Worm (Caenorhabditis elegans): ENCODE data around the gene oac-48.

Gene oac-48

DNA sequence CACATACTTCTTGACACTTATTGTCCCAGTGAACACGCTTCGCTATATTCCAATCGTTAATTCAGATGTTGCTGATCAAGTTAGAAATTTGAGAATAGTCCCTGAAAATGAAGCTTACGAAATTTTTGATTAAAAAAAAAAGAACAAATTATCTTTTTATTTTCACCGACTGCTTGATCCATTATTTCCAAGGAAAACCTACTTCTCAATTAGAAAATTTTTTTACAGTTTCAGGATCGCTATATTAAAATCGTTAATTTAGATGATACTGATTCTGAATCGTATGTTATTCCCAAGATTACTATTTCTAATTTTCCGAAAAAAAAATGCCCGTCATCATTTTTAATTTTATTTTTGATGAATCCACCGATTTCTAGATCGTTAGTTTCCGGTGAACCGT lies 25.0 kb downstream of the oac-48 start, which contains the start of gene T23G4.127:
T23G4.127 (minus strand) TSS at position 101 of the 400 bp plus-strand sequence.
- no peak for TF ChIP-seq unc-55 (GFP tag; optimal IDR thresholded peaks at IDR 0.05)
- TF ChIP-seq ama-1 (optimal IDR thresholded peaks at IDR 0.05): no peak
- TF ChIP-seq dmd-4 (tag; optimal IDR thresholded peaks at IDR 0.05): no peak
- TF ChIP-seq alr-1 (tag; optimal IDR thresholded peaks at IDR 0.05): no peak

DNA sequence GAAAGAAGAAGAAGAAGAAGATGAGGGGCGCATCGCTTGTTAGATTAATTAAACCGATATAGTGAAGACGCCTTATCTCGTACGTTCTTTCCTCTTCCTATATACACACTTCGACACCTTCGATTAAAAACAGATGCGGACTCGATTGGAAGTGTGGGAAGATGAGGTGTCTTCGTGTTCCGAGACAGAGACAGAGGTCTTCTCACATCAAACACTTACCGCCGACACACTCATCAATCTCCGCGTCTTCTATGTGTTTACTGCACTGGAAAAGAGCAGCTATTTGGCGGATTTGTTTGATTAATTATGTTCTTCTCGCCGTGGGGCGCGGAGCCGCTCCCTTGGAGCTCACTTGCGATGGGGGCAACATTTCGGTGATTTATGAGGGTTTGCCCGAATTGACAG lies 25.8 kb downstream of the oac-48 start:
- peak; percentile 53 for TF ChIP-seq F13H6.1 (tag; optimal IDR thresholded peaks at IDR 0.05)
- TF ChIP-seq zag-1 (tag; optimal IDR thresholded peaks at IDR 0.05): no peak
- TF ChIP-seq lin-39 (tag; optimal IDR thresholded peaks at IDR 0.05): peak; percentile 94
- TF ChIP-seq elt-1 (tag; optimal IDR thresholded peaks at IDR 0.05): peak; percentile 52
- peak; percentile 99 for TF ChIP-seq mab-5 (tag; optimal IDR thresholded peaks at IDR 0.05)
- peak; percentile 72 for TF ChIP-seq nhr-129 (tag; optimal IDR thresholded peaks at IDR 0.05)
- TF ChIP-seq unc-62 (GFP tag; optimal IDR thresholded peaks at IDR 0.05): peak; percentile 81
- TF ChIP-seq ceh-16 (tag; optimal IDR thresholded peaks at IDR 0.05): peak; percentile 86
- peak in 1 of 2 experiments; percentile 43 for TF ChIP-seq lsy-2 (tag; optimal IDR thresholded peaks at IDR 0.05)
- no peak for TF ChIP-seq nhr-11 (tag; optimal IDR thresholded peaks at IDR 0.05)
- TF ChIP-seq snpc-4 (tag; optimal IDR thresholded peaks at IDR 0.05): no peak
- TF ChIP-seq egl-27 (tag; optimal IDR thresholded peaks at IDR 0.05): peak; percentile 52
- TF ChIP-seq sma-9 (GFP tag; optimal IDR thresholded peaks at IDR 0.05): peak; percentile 55
- TF ChIP-seq sma-9 (tag; optimal IDR thresholded peaks at IDR 0.05): no peak
- TF ChIP-seq nhr-23 (tag; optimal IDR thresholded peaks at IDR 0.05): peak; percentile 73
- TF ChIP-seq nhr-25 (tag; optimal IDR thresholded peaks at IDR 0.05): no peak
- TF ChIP-seq crh-2 (tag; optimal IDR thresholded peaks at IDR 0.05): peak; percentile 28
- TF ChIP-seq lin-13 (GFP tag; optimal IDR thresholded peaks at IDR 0.05): peak; percentile 18
- no peak for TF ChIP-seq nhr-6 (tag; optimal IDR thresholded peaks at IDR 0.05)
- TF ChIP-seq sem-4 (tag; optimal IDR thresholded peaks at IDR 0.05): peak; percentile 36

- TF ChIP-seq dmd-4 (tag; optimal IDR thresholded peaks at IDR 0.05): no peak
- no peak for TF ChIP-seq elt-3 (tag; optimal IDR thresholded peaks at IDR 0.05)
- no peak for TF ChIP-seq sem-4 (tag; optimal IDR thresholded peaks at IDR 0.05)
- TF ChIP-seq nhr-25 (tag; optimal IDR thresholded peaks at IDR 0.05): peak; percentile 4
- TF ChIP-seq mab-5 (tag; optimal IDR thresholded peaks at IDR 0.05): peak; percentile 56
Observed at ce11 chrIV:13700847-13701246, 27.2 kb downstream of the oac-48 start.

DNA sequence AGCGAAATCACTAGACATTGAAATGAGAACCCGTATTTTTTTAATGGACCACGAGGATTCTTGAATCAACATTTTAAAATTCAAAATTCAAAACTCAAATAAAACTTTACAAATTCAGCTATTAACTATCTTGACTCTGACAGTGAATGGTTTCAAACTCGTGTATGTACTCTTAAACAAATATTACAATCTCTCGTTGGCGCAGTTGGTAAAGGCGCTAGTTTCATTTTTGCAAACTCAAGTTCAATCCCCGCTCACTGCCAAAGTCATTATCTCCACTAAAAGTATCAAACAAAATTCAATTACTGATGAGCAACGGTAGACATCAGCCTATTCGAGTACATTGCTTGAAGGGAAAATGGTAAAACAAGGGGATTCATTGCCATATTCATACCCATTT lies 27.9 kb downstream of the oac-48 start:
- peak; percentile 27 for TF ChIP-seq nhr-129 (tag; optimal IDR thresholded peaks at IDR 0.05)
- TF ChIP-seq nhr-77 (tag; optimal IDR thresholded peaks at IDR 0.05): no peak
- no peak for TF ChIP-seq sma-9 (GFP tag; optimal IDR thresholded peaks at IDR 0.05)
- no peak for TF ChIP-seq sma-9 (tag; optimal IDR thresholded peaks at IDR 0.05)

DNA sequence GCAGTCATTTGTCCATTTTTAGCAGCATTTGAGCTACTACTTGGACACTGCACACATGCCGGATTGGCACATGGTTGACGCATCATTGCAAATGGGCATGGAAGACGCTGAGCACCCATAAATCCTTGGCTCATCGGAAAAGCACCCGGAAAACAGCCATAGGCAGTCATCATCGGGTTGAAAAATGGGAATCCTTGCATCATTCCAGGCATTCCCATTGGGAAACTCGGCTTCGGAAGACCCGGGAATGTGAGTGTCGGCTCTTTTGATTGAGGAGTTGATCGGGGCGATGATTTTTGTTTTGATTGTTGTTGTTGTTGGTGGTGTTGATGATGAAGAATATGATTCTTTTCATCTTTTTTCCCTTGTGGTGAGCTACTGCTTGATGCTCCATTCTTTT lies 29.1 kb downstream of the oac-48 start:
- peak; percentile 20 for TF ChIP-seq nhr-129 (tag; optimal IDR thresholded peaks at IDR 0.05)
- peak; percentile 29 for TF ChIP-seq Y55F3AM.14 (GFP tag; optimal IDR thresholded peaks at IDR 0.05)
- no peak for TF ChIP-seq C34F6.9 (tag; optimal IDR thresholded peaks at IDR 0.05)
- no peak for TF ChIP-seq ceh-16 (tag; optimal IDR thresholded peaks at IDR 0.05)
- TF ChIP-seq mab-5 (tag; optimal IDR thresholded peaks at IDR 0.05): peak; percentile 57
- TF ChIP-seq unc-62 (GFP tag; optimal IDR thresholded peaks at IDR 0.05): peak; percentile 2

DNA sequence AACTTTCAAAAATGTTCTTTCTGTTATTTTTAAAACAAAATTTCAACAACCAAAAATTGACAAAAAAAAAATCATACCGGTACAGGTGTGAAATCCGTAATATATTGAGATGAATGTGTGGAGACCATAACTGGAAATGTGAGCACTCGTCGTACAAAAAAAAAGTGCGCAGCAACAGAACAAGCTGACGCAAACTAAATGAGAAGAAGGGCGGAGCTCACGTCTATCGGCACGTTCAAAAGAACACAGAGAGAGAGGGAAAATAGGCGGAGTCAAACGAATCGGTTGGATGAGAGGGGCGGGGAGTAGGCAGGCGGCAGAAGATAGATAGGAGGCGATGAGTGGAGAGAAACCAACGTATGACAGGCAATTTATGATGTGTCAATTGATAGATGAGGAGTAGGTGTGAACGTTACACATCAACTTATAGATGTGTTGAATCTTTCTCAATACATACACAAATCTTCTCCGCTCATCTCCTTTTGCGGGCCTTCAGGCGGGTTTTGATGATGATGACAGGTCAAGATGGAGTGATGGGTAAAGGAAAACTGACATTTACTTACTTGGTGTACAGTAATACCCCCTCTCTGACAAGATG lies 30.3 kb downstream of the oac-48 start, which contains the start of gene tlp-1:
tlp-1 (minus strand) TSS at position 255 of the 598 bp plus-strand sequence.
- TF ChIP-seq unc-55 (GFP tag; optimal IDR thresholded peaks at IDR 0.05) (no peak), lin-13 (GFP tag; optimal IDR thresholded peaks at IDR 0.05) (no peak), ZK546.5 (tag; optimal IDR thresholded peaks at IDR 0.05) (no peak), nhr-129 (tag; optimal IDR thresholded peaks at IDR 0.05) (peak; percentile 74), nhr-12 (tag; optimal IDR thresholded peaks at IDR 0.05) (no peak), nhr-11 (tag; optimal IDR thresholded peaks at IDR 0.05) (no peak), nhr-21 (tag; optimal IDR thresholded peaks at IDR 0.05) (peak; percentile 44), ceh-82 (tag; optimal IDR thresholded peaks at IDR 0.05) (no peak), nhr-77 (tag; optimal IDR thresholded peaks at IDR 0.05) (no peak), C34F6.9 (tag; optimal IDR thresholded peaks at IDR 0.05) (peak; percentile 11), nhr-23 (tag; optimal IDR thresholded peaks at IDR 0.05) (no peak), ztf-1 (GFP tag; conservative IDR thresholded peaks at IDR 0.05) (no peak), unc-62 (GFP tag; optimal IDR thresholded peaks at IDR 0.05) (peak; percentile 72), elt-1 (tag; optimal IDR thresholded peaks at IDR 0.05) (no peak), lsy-2 (tag; optimal IDR thresholded peaks at IDR 0.05) (peak in 1 of 2 experiments; percentile 61), egl-27 (tag; optimal IDR thresholded peaks at IDR 0.05) (peak; percentile 60), ztf-4 (tag; optimal IDR thresholded peaks at IDR 0.05) (no peak), F13H6.1 (tag; optimal IDR thresholded peaks at IDR 0.05) (no peak), mab-5 (tag; optimal IDR thresholded peaks at IDR 0.05) (peak; percentile 95), nhr-10 (tag; optimal IDR thresholded peaks at IDR 0.05) (no peak), elt-3 (tag; optimal IDR thresholded peaks at IDR 0.05) (no peak), R02D3.7 (tag; optimal IDR thresholded peaks at IDR 0.05) (no peak), sma-3 (GFP tag; optimal IDR thresholded peaks at IDR 0.05) (peak; percentile 65), nhr-25 (tag; optimal IDR thresholded peaks at IDR 0.05) (peak; percentile 63), lin-39 (tag; optimal IDR thresholded peaks at IDR 0.05) (peak; percentile 79), ztf-11 (tag; optimal IDR thresholded peaks at IDR 0.05) (no peak), sma-9 (GFP tag; optimal IDR thresholded peaks at IDR 0.05) (peak; percentile 55), sma-9 (tag; optimal IDR thresholded peaks at IDR 0.05) (no peak), ama-1 (optimal IDR thresholded peaks at IDR 0.05) (peak; percentile 61), Y55F3AM.14 (GFP tag; optimal IDR thresholded peaks at IDR 0.05) (no peak), lin-11 (tag; optimal IDR thresholded peaks at IDR 0.05) (no peak), alr-1 (tag; optimal IDR thresholded peaks at IDR 0.05) (no peak)
